Fruit fly (Drosophila melanogaster): ENCODE data around the gene Pis.
A peak's percentile ranks its signal among the peaks of the same experiment; 100 is the strongest.

Pis gene

dm6 chrX:15675294-15675693 lies 28.3 kb downstream of the Pis start, which contains the start of gene CG12708 (continued):
- TF ChIP-seq topi (GFP tag; optimal IDR thresholded peaks at IDR 0.05) (peak; percentile 38), Met (GFP tag; optimal IDR thresholded peaks at IDR 0.05) (peak; percentile 45), CG8319 (GFP tag; optimal IDR thresholded peaks at IDR 0.05) (no peak), CG11762 (GFP tag; optimal IDR thresholded peaks at IDR 0.05; ENCODE audit: insufficient read depth) (no peak), CG11902 (GFP tag; optimal IDR thresholded peaks at IDR 0.05) (no peak), CG6854 (GFP tag; optimal IDR thresholded peaks at IDR 0.05) (peak; percentile 57), CG32006 (GFP tag; optimal IDR thresholded peaks at IDR 0.05) (no peak), vri (GFP tag; optimal IDR thresholded peaks at IDR 0.05) (peak; percentile 41), salr (GFP tag; optimal IDR thresholded peaks at IDR 0.05) (no peak), CG6276 (GFP tag; optimal IDR thresholded peaks at IDR 0.05) (no peak), CG15336 (GFP tag; IDR thresholded peaks at IDR 0.05) (no peak), net (GFP tag; optimal IDR thresholded peaks at IDR 0.05) (peak; percentile 37), Hr4 (GFP tag; optimal IDR thresholded peaks at IDR 0.05) (no peak), Sox14 (GFP tag; optimal IDR thresholded peaks at IDR 0.05) (peak; percentile 6), CG8119 (GFP tag; IDR thresholded peaks at IDR 0.05) (peak; percentile 29; the same call in 1 of the 3 replicates), CG34406 (GFP tag; optimal IDR thresholded peaks at IDR 0.05) (no peak), CG10669 (GFP tag; optimal IDR thresholded peaks at IDR 0.05) (no peak), Smox (GFP tag; optimal IDR thresholded peaks at IDR 0.05) (peak; percentile 19), dsx (GFP tag; optimal IDR thresholded peaks at IDR 0.05; ENCODE audit: poor library complexity, severe bottlenecking) (peak; percentile 10)

dm6 chrX:15674337-15674736 lies 29.2 kb downstream of the Pis start:
- TF ChIP-seq dsx (GFP tag; optimal IDR thresholded peaks at IDR 0.05; ENCODE audit: poor library complexity, severe bottlenecking) = no peak
- TF ChIP-seq net (GFP tag; optimal IDR thresholded peaks at IDR 0.05) = no peak
- TF ChIP-seq Sox14 (GFP tag; optimal IDR thresholded peaks at IDR 0.05) = no peak
- no peak for TF ChIP-seq CG8632 (GFP tag; optimal IDR thresholded peaks at IDR 0.05)
- TF ChIP-seq OdsH (GFP tag; optimal IDR thresholded peaks at IDR 0.05) = no peak
- TF ChIP-seq Eip78C (GFP tag) = peak; percentile 4
- TF ChIP-seq CG9139 (GFP tag; optimal IDR thresholded peaks at IDR 0.05) = no peak
- no peak for TF ChIP-seq Gug (GFP tag; IDR thresholded peaks at IDR 0.05)
- no peak for TF ChIP-seq Ets96B (tag; optimal IDR thresholded peaks at IDR 0.05)
- no peak for TF ChIP-seq topi (GFP tag; optimal IDR thresholded peaks at IDR 0.05)
- peak; percentile 61 for TF ChIP-seq svp (GFP tag)

- TF ChIP-seq svp (GFP tag) (peak; percentile 89), CG8119 (GFP tag; IDR thresholded peaks at IDR 0.05) (peak; percentile 73), CG8632 (GFP tag; optimal IDR thresholded peaks at IDR 0.05) (peak; percentile 75), Smox (GFP tag; optimal IDR thresholded peaks at IDR 0.05) (peak; percentile 72), Ets96B (tag; optimal IDR thresholded peaks at IDR 0.05) (peak; percentile 78), CG10669 (GFP tag; optimal IDR thresholded peaks at IDR 0.05) (peak; percentile 76), Met (GFP tag; optimal IDR thresholded peaks at IDR 0.05) (peak; percentile 76), Sox15 (GFP tag; optimal IDR thresholded peaks at IDR 0.05) (peak; percentile 56), Blimp-1 (GFP tag; optimal IDR thresholded peaks at IDR 0.05) (peak; percentile 55), CG32006 (GFP tag; optimal IDR thresholded peaks at IDR 0.05) (peak; percentile 70), Gug (GFP tag; IDR thresholded peaks at IDR 0.05) (0 out of 2 replicates have a peak, but pooled peaks have one; percentile 23), vri (GFP tag; optimal IDR thresholded peaks at IDR 0.05) (peak; percentile 32), dsx (GFP tag; optimal IDR thresholded peaks at IDR 0.05; ENCODE audit: poor library complexity, severe bottlenecking) (peak; percentile 86), CG11902 (GFP tag; optimal IDR thresholded peaks at IDR 0.05) (peak; percentile 53), lz (GFP tag; optimal IDR thresholded peaks at IDR 0.05) (peak; percentile 64), CG34406 (GFP tag; optimal IDR thresholded peaks at IDR 0.05) (peak; percentile 81), achi (GFP tag; optimal IDR thresholded peaks at IDR 0.05) (peak; percentile 74), esn (GFP tag; optimal IDR thresholded peaks at IDR 0.05) (peak; percentile 80), CG9139 (GFP tag; optimal IDR thresholded peaks at IDR 0.05) (peak; percentile 66), cyc (GFP tag; optimal IDR thresholded peaks at IDR 0.05) (peak; percentile 60), ss (GFP tag; optimal IDR thresholded peaks at IDR 0.05) (peak; percentile 82 to 88), OdsH (GFP tag; optimal IDR thresholded peaks at IDR 0.05) (peak; percentile 78), CG31627 (GFP tag; optimal IDR thresholded peaks at IDR 0.05) (peak; percentile 39), salr (GFP tag; optimal IDR thresholded peaks at IDR 0.05) (peak in 1 of 2 experiments; percentile 67), CG4318 (GFP tag; optimal IDR thresholded peaks at IDR 0.05) (peak; percentile 44), CG8319 (GFP tag; optimal IDR thresholded peaks at IDR 0.05) (peak; percentile 61), CG3919 (GFP tag; optimal IDR thresholded peaks at IDR 0.05) (peak; percentile 80), Ets21C (GFP tag; optimal IDR thresholded peaks at IDR 0.05) (peak; percentile 26), fd59A (GFP tag; optimal IDR thresholded peaks at IDR 0.05) (peak; percentile 60), Lpt (GFP tag; optimal IDR thresholded peaks at IDR 0.05) (peak; percentile 55), CG7368 (GFP tag; optimal IDR thresholded peaks at IDR 0.05) (peak; percentile 61), CG6163 (GFP tag; IDR thresholded peaks at IDR 0.05) (peak; percentile 65; the same call in 2 of the 3 replicates), CG11762 (GFP tag; optimal IDR thresholded peaks at IDR 0.05; ENCODE audit: insufficient read depth) (peak; percentile 60), Sox102F (GFP tag; optimal IDR thresholded peaks at IDR 0.05) (peak; percentile 49), Sox14 (GFP tag; optimal IDR thresholded peaks at IDR 0.05) (peak; percentile 43), Hr39 (GFP tag; optimal IDR thresholded peaks at IDR 0.05) (peak; percentile 43)
Observed at dm6 chrX:15671026-15671563, 32.5 kb downstream of the Pis start, which contains the start of gene CG15646. Gene CG15646, minus strand, starts transcription at chrX:15671029.
